Worm (Caenorhabditis elegans) whole organism, L4 larva: ENCODE results near the gene clec-230.
"Not testable (repeated sequence)": the region's sequence is repeated elsewhere in the genome, so short reads cannot be mapped to it uniquely, and the experiment has no call there.

ENCODE experiments used
- Y105C5A.15 ChIP-seq: fragments of 200-800 bp; sonication (Bioruptor generic); IDR thresholded peaks from 2 replicates; pipeline ENCODE4 v1.3.6; 2022; ENCODE audit warnings: missing genetic modification characterization, missing compliant biosample characterization
- Y48G9A.11 ChIP-seq: fragments of 200-800 bp; sonication (Bioruptor generic); IDR thresholded peaks from 2 replicates; pipeline ENCODE4 v1.3.6; 2022; ENCODE audit warnings: missing genetic modification reagents, missing genetic modification characterization, missing compliant biosample characterization
- Y75B8A.6 ChIP-seq: fragments of 200-800 bp; sonication (Bioruptor generic); IDR thresholded peaks from 2 replicates; pipeline ENCODE4 v1.3.6; 2022; ENCODE audit warnings: missing genetic modification reagents, missing genetic modification characterization, missing compliant biosample characterization
- aha-1 ChIP-seq: fragments of 150-350 bp; peaks from one replicate; lab custom pipeline; 2014; ENCODE audit warnings: missing biosample characterization, missing genetic modification characterization
- aly-2 ChIP-seq: sonication (generic microtip); optimal IDR thresholded peaks from 2 replicates; lab custom pipeline; 2018; ENCODE audit warnings: missing biosample characterization, missing genetic modification characterization
- arid-1 ChIP-seq: fragments of 200-800 bp; sonication (Bioruptor generic); conservative IDR thresholded peaks from 2 replicates; pipeline ENCODE4 v1.3.6; 2022; ENCODE audit warnings: missing genetic modification reagents, missing genetic modification characterization, missing compliant biosample characterization
- ceh-28 ChIP-seq: fragments of 150-350 bp; optimal IDR thresholded peaks from 2 replicates; lab custom pipeline; 2014; ENCODE audit warnings: missing biosample characterization, missing genetic modification reagents, missing genetic modification characterization
- ceh-62 ChIP-seq: sonication (generic microtip); optimal IDR thresholded peaks from 2 replicates; lab custom pipeline; 2017; ENCODE audit warnings: missing biosample characterization, missing genetic modification characterization
- ceh-82 ChIP-seq: sonication (generic microtip); optimal IDR thresholded peaks from 2 replicates; lab custom pipeline; 2017; ENCODE audit warnings: missing biosample characterization, missing genetic modification characterization
- ces-1 ChIP-seq: fragments of 150-350 bp; sonication (generic microtip); optimal IDR thresholded peaks from 4 replicates; lab custom pipeline; 2014; ENCODE audit warnings: missing biosample characterization, missing genetic modification reagents, missing genetic modification characterization
- ctbp-1 ChIP-seq: fragments of 200-800 bp; sonication (Bioruptor generic); IDR thresholded peaks from 2 replicates; pipeline ENCODE4 v1.3.6; 2022; ENCODE audit warnings: missing genetic modification reagents, missing genetic modification characterization, missing compliant biosample characterization
- daf-16 ChIP-seq, 3 experiments: sonication (generic microtip); optimal IDR thresholded peaks; 2 replicates each; lab custom pipeline; 2016 to 2017; ENCODE audit warnings: missing genetic modification characterization in 3 of 3, missing genetic modification reagents in 3 of 3, mild to moderate bottlenecking in 2 of 3, missing compliant biosample characterization in 2 of 3, missing biosample characterization in 1 of 3, moderate library complexity in 1 of 3
- dmd-6 ChIP-seq: fragments of 200-800 bp; sonication (Bioruptor generic); IDR thresholded peaks from 2 replicates; pipeline ENCODE4 v1.3.6; 2022; ENCODE audit warnings: missing genetic modification reagents, missing genetic modification characterization, missing compliant biosample characterization
- dmd-8 ChIP-seq: fragments of 200-800 bp; sonication (Bioruptor generic); IDR thresholded peaks from 2 replicates; pipeline ENCODE4 v1.3.6; 2022; ENCODE audit warnings: missing genetic modification characterization, missing compliant biosample characterization
- dmd-9 ChIP-seq: fragments of 200-800 bp; sonication (Bioruptor generic); IDR thresholded peaks from 2 replicates; pipeline ENCODE4 v1.3.6; 2022; ENCODE audit warnings: missing genetic modification reagents, missing genetic modification characterization, missing compliant biosample characterization
- dpl-1 ChIP-seq: fragments of 150-350 bp; optimal IDR thresholded peaks from 2 replicates; lab custom pipeline; 2014; ENCODE audit warnings: missing biosample characterization, missing genetic modification reagents, missing genetic modification characterization
- egl-27 ChIP-seq: sonication (generic microtip); optimal IDR thresholded peaks from 3 replicates; lab custom pipeline; 2017; ENCODE audit warnings: missing biosample characterization, missing genetic modification reagents, missing genetic modification characterization
- egl-43 ChIP-seq: fragments of 200-800 bp; sonication (Bioruptor generic); IDR thresholded peaks from 2 replicates; pipeline ENCODE4 v1.3.6; 2022; ENCODE audit warnings: missing genetic modification reagents, missing genetic modification characterization, missing compliant biosample characterization
- gei-8 ChIP-seq: fragments of 200-800 bp; sonication (Bioruptor generic); optimal IDR thresholded peaks from 2 replicates; lab custom pipeline; 2018; ENCODE audit warnings: mild to moderate bottlenecking, missing genetic modification characterization, missing compliant biosample characterization
- hif-1 ChIP-seq, 2 experiments: sonication (generic microtip); optimal IDR thresholded peaks; 2 replicates each; lab custom pipeline; 2016 to 2017; ENCODE audit warnings: missing compliant biosample characterization in 2 of 2, missing genetic modification characterization in 2 of 2, missing genetic modification reagents in 2 of 2, missing genotype in 2 of 2, mild to moderate bottlenecking in 1 of 2
- lim-7 ChIP-seq: fragments of 200-800 bp; sonication (Bioruptor generic); IDR thresholded peaks from 2 replicates; pipeline ENCODE4 v1.3.6; 2022; ENCODE audit warnings: missing genetic modification characterization, missing compliant biosample characterization
- lin-1 ChIP-seq: fragments of 200-800 bp; sonication (Bioruptor generic); IDR thresholded peaks from 2 replicates; pipeline ENCODE4 v1.3.6; 2022; ENCODE audit warnings: missing genetic modification reagents, missing genetic modification characterization, missing compliant biosample characterization
- lin-38 ChIP-seq: fragments of 200-800 bp; sonication (Bioruptor generic); IDR thresholded peaks from 2 replicates; pipeline ENCODE4 v1.3.6; 2022; ENCODE audit warnings: missing genetic modification reagents, missing genetic modification characterization, missing compliant biosample characterization
- madf-5 ChIP-seq, 2 experiments: fragments of 200-800 bp; sonication (Bioruptor generic); IDR thresholded peaks; 2 replicates each; pipeline ENCODE4 v1.3.6; 2022; ENCODE audit warnings: missing compliant biosample characterization in 2 of 2, missing genetic modification characterization in 2 of 2
- mdt-29 ChIP-seq: fragments of 200-800 bp; sonication (Bioruptor generic); IDR thresholded peaks from 2 replicates; pipeline ENCODE4 v1.3.6; 2022; ENCODE audit warnings: missing genetic modification reagents, missing genetic modification characterization, missing compliant biosample characterization
- mes-2 ChIP-seq: sonication (generic microtip); optimal IDR thresholded peaks from 2 replicates; lab custom pipeline; 2016; ENCODE audit warnings: missing genotype, mild to moderate bottlenecking, missing genetic modification characterization, missing compliant biosample characterization; ENCODE audit not compliant: poor library complexity, severe bottlenecking
- nhr-10 ChIP-seq: fragments of 150-350 bp; optimal IDR thresholded peaks from 2 replicates; lab custom pipeline; 2014; ENCODE audit warnings: missing biosample characterization, missing genetic modification characterization
- nhr-11 ChIP-seq: fragments of 150-350 bp; optimal IDR thresholded peaks from 2 replicates; lab custom pipeline; 2014; ENCODE audit warnings: missing biosample characterization, missing genetic modification characterization
- nhr-237 ChIP-seq: sonication (generic microtip); optimal IDR thresholded peaks from 2 replicates; lab custom pipeline; 2017; ENCODE audit warnings: missing biosample characterization, missing genetic modification characterization
- nhr-28 ChIP-seq: fragments of 150-350 bp; optimal IDR thresholded peaks from 2 replicates; lab custom pipeline; 2014; ENCODE audit warnings: missing biosample characterization, missing genetic modification characterization
- nhr-6 ChIP-seq: fragments of 150-350 bp; optimal IDR thresholded peaks from 2 replicates; lab custom pipeline; 2014; ENCODE audit warnings: missing biosample characterization, missing genetic modification characterization
- nhr-76 ChIP-seq: fragments of 150-350 bp; optimal IDR thresholded peaks from 2 replicates; lab custom pipeline; 2014; ENCODE audit warnings: missing biosample characterization, missing genetic modification characterization
- nhr-77 ChIP-seq: fragments of 150-350 bp; optimal IDR thresholded peaks from 2 replicates; lab custom pipeline; 2014; ENCODE audit warnings: missing biosample characterization, missing genetic modification characterization
- pha-4 ChIP-seq, 2 experiments: fragments of 150-350 bp in 1 of 2; fragments of 200-800 bp in 1 of 2; sonication (Bioruptor generic) in 1 of 2; IDR thresholded peaks in 1 of 2; optimal IDR thresholded peaks in 1 of 2; 2 replicates each; pipeline versions ENCODE4 v1.3.6 to Lab custom; 2014 to 2022; ENCODE audit warnings: missing genetic modification characterization in 2 of 2, missing genetic modification reagents in 2 of 2, missing biosample characterization in 1 of 2, missing compliant biosample characterization in 1 of 2
- pqm-1 ChIP-seq: sonication (generic microtip); optimal IDR thresholded peaks from 2 replicates; lab custom pipeline; 2017; ENCODE audit warnings: missing biosample characterization, missing genetic modification characterization
- set-16 ChIP-seq: fragments of 200-800 bp; sonication (Bioruptor generic); IDR thresholded peaks from 2 replicates; pipeline ENCODE4 v1.3.6; 2022; ENCODE audit warnings: missing genetic modification reagents, missing genetic modification characterization, missing compliant biosample characterization
- snpc-1.2 ChIP-seq: fragments of 200-800 bp; sonication (Bioruptor generic); IDR thresholded peaks from 2 replicates; pipeline ENCODE4 v1.3.6; 2022; ENCODE audit warnings: missing genetic modification reagents, missing genetic modification characterization, missing compliant biosample characterization
- spr-1 ChIP-seq: sonication (generic microtip); optimal IDR thresholded peaks from 2 replicates; lab custom pipeline; 2016; ENCODE audit warnings: mild to moderate bottlenecking, missing genetic modification characterization, missing compliant biosample characterization
- tra-1 ChIP-seq: fragments of 200-800 bp; sonication (Bioruptor generic); IDR thresholded peaks from 2 replicates; pipeline ENCODE4 v1.3.6; 2022; ENCODE audit warnings: missing genetic modification reagents, missing genetic modification characterization, missing compliant biosample characterization
- vab-7 ChIP-seq: fragments of 200-800 bp; sonication (Bioruptor generic); IDR thresholded peaks from 2 replicates; pipeline ENCODE4 v1.3.6; 2022; ENCODE audit warnings: missing genetic modification reagents, missing genetic modification characterization, missing compliant biosample characterization
- ztf-11 ChIP-seq: fragments of 150-350 bp; optimal IDR thresholded peaks from 2 replicates; lab custom pipeline; 2014; ENCODE audit warnings: missing biosample characterization, missing genetic modification characterization

clec-230 gene

ce11 chrV:15323417-15323816 lies 25.5 kb downstream of the clec-230 start (continued):
- TF ChIP-seq nhr-6 (peak; percentile 19), ceh-82 (tag; lab: Kevin White, UChicago) (no peak), ztf-11 (tag; lab: Kevin White, UChicago) (no peak), ces-1 (no peak), tra-1 (GFP tag; lab: Robert Waterston, UW) (no peak)

ce11 chrV:15322653-15323052 lies 26.3 kb downstream of the clec-230 start, which contains the start of gene nhr-247:
Gene nhr-247, plus strand, starts transcription at chrV:15322982.
- TF ChIP-seq dmd-6 (GFP tag; lab: Robert Waterston, UW) (peak; percentile 65), nhr-28 (tag; lab: Kevin White, UChicago) (peak; percentile 71), daf-16 (tag; optimal IDR thresholded peaks at IDR 0.05; lab: Kevin White, UChicago) (peak; percentile 24), pqm-1 (tag; lab: Kevin White, UChicago) (peak; percentile 15)
- not testable (repeated sequence) for TF ChIP-seq daf-16 (GFP tag; optimal IDR thresholded peaks at IDR 0.05; lab: Kevin White, UChicago)

ce11 chrV:15321912-15322311 lies 27.0 kb downstream of the clec-230 start:
- TF ChIP-seq set-16 (GFP tag; lab: Robert Waterston, UW) (peak; percentile 82), egl-43 (0 out of 2 replicates have a peak, but pooled peaks have one; percentile 21), snpc-1.2 (GFP tag; lab: Robert Waterston, UW) (0 out of 2 replicates have a peak, but pooled peaks have one; percentile 12)

- TF ChIP-seq mdt-29 (GFP tag; lab: Robert Waterston, UW): peak; percentile 86
- TF ChIP-seq egl-43: 0 out of 2 replicates have a peak, but pooled peaks have one; percentile 24
- TF ChIP-seq arid-1 (GFP tag; lab: Robert Waterston, UW): peak; percentile 76; the same call in 1 of the 2 replicates
- peak; percentile 51; the same call in 1 of the 2 replicates for TF ChIP-seq vab-7 (GFP tag; lab: Robert Waterston, UW)
- 0 out of 2 replicates have a peak, but pooled peaks have one; percentile 60 for TF ChIP-seq Y48G9A.11 (GFP tag; lab: Robert Waterston, UW)
- TF ChIP-seq madf-5 (GFP tag; IDR thresholded peaks at IDR 0.05; lab: Robert Waterston, UW): 0 out of 4 replicates have a peak, but pooled peaks of 1 of the 2 experiments have one; percentile 63
- TF ChIP-seq lin-1 (GFP tag; lab: Robert Waterston, UW): 0 out of 2 replicates have a peak, but pooled peaks have one; percentile 57
- peak; percentile 57; the same call in 1 of the 2 replicates for TF ChIP-seq ctbp-1
- peak; percentile 73 for TF ChIP-seq lim-7 (GFP tag; lab: Robert Waterston, UW)
- 0 out of 2 replicates have a peak, but pooled peaks have one; percentile 30 for TF ChIP-seq Y105C5A.15 (GFP tag; lab: Robert Waterston, UW)
- peak; percentile 74; the same call in 1 of the 2 replicates for TF ChIP-seq pha-4 (GFP tag; IDR thresholded peaks at IDR 0.05; lab: Robert Waterston, UW)
- not testable (repeated sequence) for TF ChIP-seq pha-4 (tag; optimal IDR thresholded peaks at IDR 0.05; lab: Kevin White, UChicago)
- TF ChIP-seq Y75B8A.6 (GFP tag; lab: Robert Waterston, UW): 0 out of 2 replicates have a peak, but pooled peaks have one; percentile 46
- TF ChIP-seq snpc-1.2 (GFP tag; lab: Robert Waterston, UW): peak; percentile 59; the same call in 1 of the 2 replicates
- TF ChIP-seq, all 104 proteins: peak for 13; not testable (repeated sequence) for 91
Measured at ce11 chrV:15320756-15321332, 28.1 kb downstream of the clec-230 start.

ce11 chrV:15318638-15319037 lies 30.3 kb downstream of the clec-230 start, which contains the start of gene nhr-291:
Gene nhr-291, plus strand, starts transcription at chrV:15318961.
- TF ChIP-seq lin-38 (GFP tag; lab: Robert Waterston, UW): no peak
- TF ChIP-seq lin-1 (GFP tag; lab: Robert Waterston, UW): peak; percentile 85
- no peak for TF ChIP-seq mes-2 (tag; lab: Kevin White, UChicago)
- no peak for TF ChIP-seq dmd-9
- no peak for TF ChIP-seq aha-1 (tag; lab: Kevin White, UChicago)
- TF ChIP-seq nhr-6: no peak
- no peak for TF ChIP-seq nhr-237
- peak; percentile 96 for TF ChIP-seq nhr-28 (tag; lab: Kevin White, UChicago)
- TF ChIP-seq dmd-8: no peak
- TF ChIP-seq ceh-62 (tag; lab: Kevin White, UChicago): no peak
- TF ChIP-seq nhr-10 (tag; lab: Kevin White, UChicago): peak; percentile 31
- no peak for TF ChIP-seq egl-27 (tag; lab: Kevin White, UChicago)
- peak; percentile 96 for TF ChIP-seq nhr-77 (tag; lab: Kevin White, UChicago)
- peak; percentile 97 for TF ChIP-seq dmd-6 (GFP tag; lab: Robert Waterston, UW)
- TF ChIP-seq nhr-76 (tag; lab: Kevin White, UChicago): no peak
- TF ChIP-seq gei-8 (GFP tag; lab: Kevin White, UChicago): no peak
- no peak for TF ChIP-seq dpl-1 (GFP tag; lab: Kevin White, UChicago)
- TF ChIP-seq hif-1 (tag; optimal IDR thresholded peaks at IDR 0.05; lab: Kevin White, UChicago): no peak
- no peak for TF ChIP-seq aly-2 (tag; lab: Kevin White, UChicago)
- TF ChIP-seq spr-1 (tag; lab: Kevin White, UChicago): no peak
- TF ChIP-seq Y48G9A.11 (GFP tag; lab: Robert Waterston, UW): no peak
- TF ChIP-seq nhr-11: no peak
- no peak for TF ChIP-seq ceh-28 (tag; lab: Kevin White, UChicago)
